Fruit fly (Drosophila melanogaster): ENCODE measurements around the gene CG43401.

DNA sequence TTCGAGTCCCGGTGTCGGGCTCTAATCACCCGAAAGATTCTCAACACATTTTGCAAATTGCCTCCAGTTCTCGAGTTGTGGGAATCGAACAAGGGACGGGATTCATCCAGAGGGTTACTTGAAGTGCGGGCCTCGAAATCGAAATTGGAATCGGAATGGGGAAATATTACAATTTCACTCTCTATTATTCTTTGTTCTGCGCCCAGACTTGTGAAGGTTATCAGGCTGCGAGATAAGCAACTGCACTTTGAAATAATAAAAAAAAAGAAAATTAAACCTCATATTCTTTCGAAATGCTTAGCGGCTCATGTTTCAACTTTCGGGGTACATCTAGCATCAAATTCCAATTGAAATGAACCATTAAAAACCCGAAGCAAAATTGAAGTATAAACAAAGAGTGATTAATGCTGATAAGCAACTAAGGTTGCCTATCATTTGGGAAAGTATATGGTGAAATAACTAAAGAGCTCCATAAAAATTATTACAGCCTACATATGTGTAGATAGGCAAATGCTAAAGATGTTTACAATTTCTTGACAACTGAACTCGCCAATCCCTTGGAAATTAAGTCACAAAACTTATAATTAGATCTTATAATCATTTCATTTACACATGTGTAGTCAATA is 13.9 kb downstream of the CG43401 start, which contains the start of gene CG43402:
- no peak for TF ChIP-seq CTCF (optimal IDR thresholded peaks at IDR 0.05)
- no peak for TF ChIP-seq CG8478 (optimal IDR thresholded peaks at IDR 0.05)

Measured in S2 (cell line).